Worm (Caenorhabditis elegans) whole organism, L1 larva: ENCODE measurements around the gene chtb-3.

Experiments
- blmp-1 ChIP-seq: fragments of 150-350 bp; optimal IDR thresholded peaks from 2 replicates; lab custom pipeline; 2014; ENCODE audit warnings: missing biosample characterization, missing genetic modification characterization
- ceh-63 ChIP-seq: fragments of 200-800 bp; sonication (Bioruptor generic); optimal IDR thresholded peaks from 2 replicates; lab custom pipeline; 2018; ENCODE audit warnings: mild to moderate bottlenecking, missing genetic modification characterization, missing compliant biosample characterization
- elt-3 ChIP-seq, 6 experiments: fragments of 150-350 bp in 1 of 6; sonication (generic microtip); optimal IDR thresholded peaks; 2 replicates each; lab custom pipeline; 2017 to 2018; ENCODE audit warnings: missing biosample characterization in 6 of 6, missing genetic modification characterization in 6 of 6, inconsistent platforms in 1 of 6
- nhr-11 ChIP-seq: fragments of 150-350 bp; optimal IDR thresholded peaks from 2 replicates; lab custom pipeline; 2014; ENCODE audit warnings: missing biosample characterization, missing genetic modification characterization
- nhr-76 ChIP-seq: sonication (generic microtip); optimal IDR thresholded peaks from 2 replicates; lab custom pipeline; 2017; ENCODE audit warnings: missing biosample characterization, missing genetic modification characterization
- skn-1 ChIP-seq: fragments of 150-350 bp; optimal IDR thresholded peaks from 2 replicates; lab custom pipeline; 2014; ENCODE audit warnings: missing biosample characterization, missing genetic modification characterization
- unc-62 ChIP-seq: fragments of 150-350 bp; optimal IDR thresholded peaks from 2 replicates; lab custom pipeline; 2014; ENCODE audit warnings: missing biosample characterization, missing genetic modification reagents, missing genetic modification characterization
- zip-4 ChIP-seq: fragments of 200-800 bp; sonication (Bioruptor generic); optimal IDR thresholded peaks from 2 replicates; lab custom pipeline; 2018; ENCODE audit warnings: mild to moderate bottlenecking, missing genetic modification characterization, moderate library complexity, missing compliant biosample characterization

- TF ChIP-seq nhr-76 (tag; lab: Kevin White, UChicago) = no peak
- TF ChIP-seq nhr-11 (tag; lab: Kevin White, UChicago) = no peak
- no peak for TF ChIP-seq zip-4 (GFP tag; lab: Kevin White, UChicago)
- TF ChIP-seq skn-1 (tag; lab: Kevin White, UChicago) = no peak
- TF ChIP-seq blmp-1 = peak; percentile 30
- peak in 3 of 6 experiments; percentile 40 to 45 (median 42) for TF ChIP-seq elt-3 (tag; optimal IDR thresholded peaks at IDR 0.05; lab: Kevin White, UChicago)
- TF ChIP-seq unc-62 (GFP tag; lab: Kevin White, UChicago) = no peak
- no peak for TF ChIP-seq ceh-63 (GFP tag; lab: Kevin White, UChicago)
These were observed 39.8 kb downstream of the chtb-3 start, which contains the start of gene col-166 for ce11 chrX:6279625-6280024.
